Worm (Caenorhabditis elegans) whole organism, late embryonic: ENCODE data around the gene F55C5.10.

ENCODE experiments used
- nhr-11 ChIP-seq: fragments of 150-350 bp; optimal IDR thresholded peaks from 2 replicates; lab custom pipeline; 2014; ENCODE audit warnings: missing biosample characterization, missing genetic modification characterization
- tbx-2 ChIP-seq: sonication (generic microtip); optimal IDR thresholded peaks from 2 replicates; lab custom pipeline; 2016; ENCODE audit warnings: missing genetic modification characterization, missing compliant biosample characterization

DNA sequence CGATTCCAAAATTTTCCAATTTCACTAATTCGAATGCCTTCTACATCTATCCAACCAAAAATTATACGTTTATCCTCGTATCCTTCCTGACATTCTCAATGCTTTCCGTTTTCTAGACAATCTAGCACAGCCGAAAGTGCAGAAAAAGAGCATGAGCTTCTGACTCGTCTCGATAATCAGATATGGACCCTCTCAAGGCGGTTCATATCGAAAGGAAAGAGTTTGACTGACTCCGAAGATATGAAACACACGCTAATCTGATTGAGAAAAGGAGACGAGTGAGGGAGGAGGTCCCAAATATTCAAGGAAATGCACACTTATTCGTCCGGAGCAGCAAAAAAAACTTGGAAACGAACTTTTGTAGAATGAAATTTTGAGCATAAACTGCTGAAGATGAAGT lies 45.9 kb downstream of the F55C5.10 start:
- TF ChIP-seq tbx-2 (tag; lab: Kevin White, UChicago): no peak
- no peak for TF ChIP-seq nhr-11 (tag; lab: Kevin White, UChicago)
